Worm (Caenorhabditis elegans) whole organism, L1 larva: ENCODE measurements around the gene nhl-2.

ENCODE experiments used
- C04F5.9 ChIP-seq: sonication (generic microtip); optimal IDR thresholded peaks from 2 replicates; lab custom pipeline; 2016; ENCODE audit warnings: missing genetic modification characterization, missing compliant biosample characterization
- C16A3.4 ChIP-seq: fragments of 150-350 bp; optimal IDR thresholded peaks from 2 replicates; lab custom pipeline; 2014; ENCODE audit warnings: missing biosample characterization, missing genetic modification characterization
- F16B12.6 ChIP-seq: fragments of 150-350 bp; optimal IDR thresholded peaks from 2 replicates; lab custom pipeline; 2014; ENCODE audit warnings: missing biosample characterization, missing genetic modification characterization
- Y116A8C.19 ChIP-seq: sonication (generic microtip); optimal IDR thresholded peaks from 2 replicates; lab custom pipeline; 2016; ENCODE audit warnings: missing compliant biosample characterization, missing genetic modification characterization, borderline replicate concordance
- alr-1 ChIP-seq: fragments of 200-800 bp; sonication (Bioruptor generic); optimal IDR thresholded peaks from 2 replicates; lab custom pipeline; 2018; ENCODE audit warnings: borderline replicate concordance, mild to moderate bottlenecking, missing genetic modification characterization, missing compliant biosample characterization
- aly-2 ChIP-seq: fragments of 150-350 bp; optimal IDR thresholded peaks from 2 replicates; lab custom pipeline; 2014; ENCODE audit warnings: missing biosample characterization, missing genetic modification characterization
- ama-1 ChIP-seq: fragments of 150-350 bp; optimal IDR thresholded peaks from 2 replicates; lab custom pipeline; 2014
- blmp-1 ChIP-seq: fragments of 150-350 bp; optimal IDR thresholded peaks from 2 replicates; lab custom pipeline; 2014; ENCODE audit warnings: missing biosample characterization, missing genetic modification characterization
- ceh-8 ChIP-seq: fragments of 200-800 bp; sonication (Bioruptor generic); optimal IDR thresholded peaks from 2 replicates; lab custom pipeline; 2018; ENCODE audit warnings: mild to moderate bottlenecking, missing genetic modification characterization, moderate library complexity, missing compliant biosample characterization
- ceh-82 ChIP-seq, 3 experiments: fragments of 150-350 bp in 1 of 3; sonication (generic microtip) in 2 of 3; optimal IDR thresholded peaks; 2 replicates each; lab custom pipeline; 2014 to 2017; ENCODE audit warnings: missing biosample characterization in 3 of 3, missing genetic modification characterization in 3 of 3
- ces-1 ChIP-seq: fragments of 150-350 bp; optimal IDR thresholded peaks from 2 replicates; lab custom pipeline; 2014; ENCODE audit warnings: missing biosample characterization, missing genetic modification reagents, missing genetic modification characterization
- dsc-1 ChIP-seq: sonication (generic microtip); optimal IDR thresholded peaks from 2 replicates; lab custom pipeline; 2016; ENCODE audit warnings: mild to moderate bottlenecking, missing genetic modification characterization, missing compliant biosample characterization
- efl-1 ChIP-seq, 4 experiments: fragments of 150-350 bp; optimal IDR thresholded peaks in 3 of 4; peaks in 1 of 4; 1 replicate in 1 of 4; 2 replicates in 3 of 4; lab custom pipeline; 2014; ENCODE audit warnings: missing biosample characterization in 2 of 4, missing genetic modification characterization in 2 of 4, missing genetic modification reagents in 2 of 4
- egl-13 ChIP-seq: sonication (generic microtip); optimal IDR thresholded peaks from 2 replicates; lab custom pipeline; 2016; ENCODE audit warnings: missing genotype, missing genetic modification reagents, missing genetic modification characterization, missing compliant biosample characterization
- hlh-4 ChIP-seq: sonication (generic microtip); optimal IDR thresholded peaks from 2 replicates; lab custom pipeline; 2016; ENCODE audit warnings: mild to moderate bottlenecking, missing genetic modification characterization, missing compliant biosample characterization
- irx-1 ChIP-seq: sonication (generic microtip); optimal IDR thresholded peaks from 2 replicates; lab custom pipeline; 2016; ENCODE audit warnings: missing genetic modification characterization, missing compliant biosample characterization
- jun-1 ChIP-seq: fragments of 150-350 bp; optimal IDR thresholded peaks from 2 replicates; lab custom pipeline; 2014; ENCODE audit warnings: missing biosample characterization, missing genetic modification reagents, missing genetic modification characterization
- lin-13 ChIP-seq: fragments of 150-350 bp; optimal IDR thresholded peaks from 2 replicates; lab custom pipeline; 2014; ENCODE audit warnings: missing biosample characterization, missing genetic modification reagents, missing genetic modification characterization
- lin-14 ChIP-seq: fragments of 200-800 bp; sonication (Bioruptor generic); optimal IDR thresholded peaks from 2 replicates; lab custom pipeline; 2018; ENCODE audit warnings: mild to moderate bottlenecking, missing genetic modification characterization, moderate library complexity, missing compliant biosample characterization
- lin-15B ChIP-seq: fragments of 150-350 bp; sonication (generic microtip); optimal IDR thresholded peaks from 3 replicates; lab custom pipeline; 2014; ENCODE audit warnings: missing biosample characterization, missing genetic modification characterization
- lir-3 ChIP-seq: sonication (generic microtip); optimal IDR thresholded peaks from 2 replicates; lab custom pipeline; 2016; ENCODE audit warnings: mild to moderate bottlenecking, missing genetic modification characterization, moderate library complexity, missing compliant biosample characterization; ENCODE audit not compliant: poor library complexity
- lsy-2 ChIP-seq, 2 experiments: fragments of 150-350 bp; optimal IDR thresholded peaks; 2 replicates each; lab custom pipeline; 2014; ENCODE audit warnings: missing biosample characterization in 2 of 2, missing genetic modification characterization in 2 of 2
- mef-2 ChIP-seq: fragments of 150-350 bp; optimal IDR thresholded peaks from 2 replicates; lab custom pipeline; 2014; ENCODE audit warnings: missing biosample characterization, missing genetic modification characterization
- mep-1 ChIP-seq: fragments of 150-350 bp; optimal IDR thresholded peaks from 2 replicates; lab custom pipeline; 2014; ENCODE audit warnings: missing biosample characterization, missing genetic modification characterization
- nhr-19 ChIP-seq: fragments of 200-800 bp; sonication (Bioruptor generic); conservative IDR thresholded peaks from 2 replicates; pipeline ENCODE4 v1.3.6; 2022; ENCODE audit warnings: missing genetic modification characterization, missing compliant biosample characterization
- nhr-20 ChIP-seq: sonication (generic microtip); optimal IDR thresholded peaks from 2 replicates; lab custom pipeline; 2016; ENCODE audit warnings: mild to moderate bottlenecking, missing genetic modification characterization, missing compliant biosample characterization
- nhr-71 ChIP-seq: sonication (generic microtip); optimal IDR thresholded peaks from 2 replicates; lab custom pipeline; 2016; ENCODE audit warnings: mild to moderate bottlenecking, missing genetic modification characterization, moderate library complexity, missing compliant biosample characterization
- nhr-76 ChIP-seq: sonication (generic microtip); optimal IDR thresholded peaks from 2 replicates; lab custom pipeline; 2017; ENCODE audit warnings: missing biosample characterization, missing genetic modification characterization
- nhr-77 ChIP-seq: fragments of 150-350 bp; optimal IDR thresholded peaks from 2 replicates; lab custom pipeline; 2014; ENCODE audit warnings: missing biosample characterization, missing genetic modification characterization
- nhr-85 ChIP-seq: sonication (generic microtip); peaks from one replicate; lab custom pipeline; 2016; ENCODE audit warnings: missing genetic modification characterization, inconsistent platforms, missing compliant biosample characterization
- nhr-90 ChIP-seq: sonication (generic microtip); optimal IDR thresholded peaks from 2 replicates; lab custom pipeline; 2016; ENCODE audit warnings: mild to moderate bottlenecking, missing genetic modification characterization, missing compliant biosample characterization; ENCODE audit not compliant: poor library complexity
- pax-3 ChIP-seq: fragments of 200-800 bp; sonication (Bioruptor generic); optimal IDR thresholded peaks from 2 replicates; lab custom pipeline; 2018; ENCODE audit warnings: mild to moderate bottlenecking, missing genetic modification characterization, moderate library complexity, missing compliant biosample characterization
- rnt-1 ChIP-seq: sonication (generic microtip); optimal IDR thresholded peaks from 2 replicates; lab custom pipeline; 2016; ENCODE audit warnings: mild to moderate bottlenecking, missing genetic modification characterization, moderate library complexity, missing compliant biosample characterization
- skn-1 ChIP-seq: fragments of 150-350 bp; optimal IDR thresholded peaks from 2 replicates; lab custom pipeline; 2014; ENCODE audit warnings: missing biosample characterization, missing genetic modification characterization
- snpc-4 ChIP-seq: fragments of 150-350 bp; optimal IDR thresholded peaks from 2 replicates; lab custom pipeline; 2014; ENCODE audit warnings: missing biosample characterization, missing genetic modification characterization
- snu-23 ChIP-seq: sonication (generic microtip); optimal IDR thresholded peaks from 2 replicates; lab custom pipeline; 2016; ENCODE audit warnings: missing genetic modification characterization, missing compliant biosample characterization
- sox-4 ChIP-seq: sonication (generic microtip); optimal IDR thresholded peaks from 2 replicates; lab custom pipeline; 2016; ENCODE audit warnings: missing genetic modification characterization, missing compliant biosample characterization
- tbx-2 ChIP-seq: sonication (generic microtip); optimal IDR thresholded peaks from 2 replicates; lab custom pipeline; 2016; ENCODE audit warnings: missing genetic modification characterization, missing compliant biosample characterization
- tlp-1 ChIP-seq: fragments of 150-350 bp; optimal IDR thresholded peaks from 2 replicates; lab custom pipeline; 2014; ENCODE audit warnings: missing biosample characterization, missing genetic modification characterization
- unc-30 ChIP-seq: sonication (generic microtip); optimal IDR thresholded peaks from 2 replicates; lab custom pipeline; 2017; ENCODE audit warnings: missing biosample characterization, missing genetic modification characterization
- unc-98 ChIP-seq: fragments of 200-800 bp; sonication (Bioruptor generic); IDR thresholded peaks from 2 replicates; pipeline ENCODE4 v1.3.6; 2022; ENCODE audit warnings: missing genetic modification characterization, missing compliant biosample characterization
- vab-15 ChIP-seq: sonication (generic microtip); optimal IDR thresholded peaks from 2 replicates; lab custom pipeline; 2017; ENCODE audit warnings: missing genotype, mild to moderate bottlenecking, missing genetic modification characterization, missing compliant biosample characterization
- xbp-1 ChIP-seq: sonication (generic microtip); optimal IDR thresholded peaks from 2 replicates; lab custom pipeline; 2016; ENCODE audit warnings: missing genetic modification characterization, missing compliant biosample characterization
- zip-4 ChIP-seq: fragments of 200-800 bp; sonication (Bioruptor generic); optimal IDR thresholded peaks from 2 replicates; lab custom pipeline; 2018; ENCODE audit warnings: mild to moderate bottlenecking, missing genetic modification characterization, moderate library complexity, missing compliant biosample characterization

nhl-2 gene

ce11 chrIII:4930154-4930679 is 31.3 kb upstream of the nhl-2 start, which contains the start of gene set-2 (continued):
- TF ChIP-seq lin-14 (GFP tag; lab: Kevin White, UChicago) = peak; percentile 63
- TF ChIP-seq nhr-85 = peak; percentile 87
- peak; percentile 30 for TF ChIP-seq nhr-77 (tag; lab: Kevin White, UChicago)
- no peak for TF ChIP-seq mef-2 (tag; lab: Kevin White, UChicago)
- TF ChIP-seq sox-4 (tag; lab: Kevin White, UChicago) = peak; percentile 70
- peak; percentile 39 for TF ChIP-seq lin-13 (GFP tag; lab: Kevin White, UChicago)
- peak; percentile 16 to 44 (median 27) for TF ChIP-seq ceh-82 (tag; optimal IDR thresholded peaks at IDR 0.05; lab: Kevin White, UChicago)
- peak; percentile 44 for TF ChIP-seq aly-2 (tag; lab: Kevin White, UChicago)
- no peak for TF ChIP-seq unc-30
- no peak for TF ChIP-seq vab-15 (tag; lab: Kevin White, UChicago)
- peak; percentile 73 for TF ChIP-seq egl-13 (tag; lab: Kevin White, UChicago)
- TF ChIP-seq unc-98 (GFP tag; lab: Robert Waterston, UW) = peak; percentile 81
- TF ChIP-seq ama-1 (lab: Kevin White, UChicago) = no peak
- TF ChIP-seq blmp-1 (tag; lab: Kevin White, UChicago) = peak; percentile 44
- TF ChIP-seq lin-15B (tag; lab: Kevin White, UChicago) = peak; percentile 73
- peak; percentile 28 for TF ChIP-seq Y116A8C.19
- TF ChIP-seq F16B12.6 = peak; percentile 54
- peak; percentile 22 for TF ChIP-seq C16A3.4 (tag; lab: Kevin White, UChicago)
- no peak for TF ChIP-seq ces-1 (GFP tag; lab: Kevin White, UChicago)
- TF ChIP-seq rnt-1 (tag; lab: Kevin White, UChicago) = peak; percentile 97
- TF ChIP-seq snpc-4 (tag; lab: Kevin White, UChicago) = peak; percentile 38
- peak; percentile 76 for TF ChIP-seq nhr-19 (GFP tag; lab: Robert Waterston, UW)
- peak; percentile 78 for TF ChIP-seq pax-3 (tag; lab: Kevin White, UChicago)
- peak; percentile 85 for TF ChIP-seq tbx-2 (tag; lab: Kevin White, UChicago)
- TF ChIP-seq jun-1 (tag; lab: Kevin White, UChicago) = peak; percentile 24
- peak; percentile 87 for TF ChIP-seq nhr-90 (tag; lab: Kevin White, UChicago)
- TF ChIP-seq tlp-1 = no peak
- no peak for TF ChIP-seq ceh-8 (GFP tag; lab: Kevin White, UChicago)
- peak; percentile 62 to 76 for TF ChIP-seq lsy-2 (tag; optimal IDR thresholded peaks at IDR 0.05; lab: Kevin White, UChicago)
- TF ChIP-seq mep-1 (tag; lab: Kevin White, UChicago) = peak; percentile 55
- peak; percentile 87 for TF ChIP-seq irx-1 (tag; lab: Kevin White, UChicago)
- TF ChIP-seq skn-1 (tag; lab: Kevin White, UChicago) = peak; percentile 54
- TF ChIP-seq xbp-1 (tag; lab: Kevin White, UChicago) = peak; percentile 75
- peak; percentile 74 for TF ChIP-seq snu-23
- peak; percentile 84 for TF ChIP-seq nhr-71
- peak; percentile 93 to 95 for TF ChIP-seq efl-1 (optimal IDR thresholded peaks at IDR 0.05; lab: Kevin White, UChicago)
- TF ChIP-seq efl-1 (GFP tag; optimal IDR thresholded peaks at IDR 0.05 in 1 of 2; lab: Kevin White, UChicago) = peak; percentile 93 to 99

ce11 chrIII:4924134-4924533 is 25.2 kb upstream of the nhl-2 start:
- no peak for TF ChIP-seq xbp-1 (tag; lab: Kevin White, UChicago)
- no peak for TF ChIP-seq nhr-76 (tag; lab: Kevin White, UChicago)
- TF ChIP-seq zip-4 = no peak
- no peak for TF ChIP-seq nhr-71
- TF ChIP-seq dsc-1 (tag; lab: Kevin White, UChicago) = no peak
- no peak for TF ChIP-seq nhr-20 (tag; lab: Kevin White, UChicago)
- no peak for TF ChIP-seq alr-1
- no peak for TF ChIP-seq unc-98 (GFP tag; lab: Robert Waterston, UW)
- TF ChIP-seq unc-30 = no peak
- TF ChIP-seq irx-1 (tag; lab: Kevin White, UChicago) = no peak
- TF ChIP-seq lir-3 (tag; lab: Kevin White, UChicago) = no peak
- TF ChIP-seq egl-13 (tag; lab: Kevin White, UChicago) = no peak
- TF ChIP-seq hlh-4 = no peak
- no peak for TF ChIP-seq lin-15B (tag; lab: Kevin White, UChicago)
- no peak for TF ChIP-seq snpc-4 (tag; lab: Kevin White, UChicago)
- no peak for TF ChIP-seq lin-13 (GFP tag; lab: Kevin White, UChicago)
- TF ChIP-seq C04F5.9 (tag; lab: Kevin White, UChicago) = no peak
